Worm (Caenorhabditis elegans) whole organism, dauer: ENCODE results near the gene cpr-1.

Source experiments
- unc-62 ChIP-seq: sonication (generic microtip); optimal IDR thresholded peaks from 2 replicates; lab custom pipeline; 2017; ENCODE audit warnings: missing biosample characterization, missing genetic modification reagents, missing genetic modification characterization

The cpr-1 gene

ce11 chrV:11952854-11953447, 22.4 kb upstream of the cpr-1 start:
- TF ChIP-seq unc-62 (GFP tag; lab: Kevin White, UChicago) = no peak

ce11 chrV:11953621-11954020, 21.7 kb upstream of the cpr-1 start:
- TF ChIP-seq unc-62 (GFP tag; lab: Kevin White, UChicago) = no peak

- TF ChIP-seq unc-62 (GFP tag; lab: Kevin White, UChicago) = no peak
These were observed 19.7 kb upstream of the cpr-1 start for ce11 chrV:11955617-11956016.

- no peak for TF ChIP-seq unc-62 (GFP tag; lab: Kevin White, UChicago)
These were observed 16.7 kb upstream of the cpr-1 start, which contains the start of gene F58H1.5 for ce11 chrV:11958343-11959291. TSS of gene F58H1.5 (plus strand) at chrV:11958393.

ce11 chrV:11960084-11960830, 15.1 kb upstream of the cpr-1 start:
- TF ChIP-seq unc-62 (GFP tag; lab: Kevin White, UChicago) = no peak

ce11 chrV:11960831-11961190, 14.5 kb upstream of the cpr-1 start:
- TF ChIP-seq unc-62 (GFP tag; lab: Kevin White, UChicago) = no peak

- no peak for TF ChIP-seq unc-62 (GFP tag; lab: Kevin White, UChicago)
These were observed 10.6 kb upstream of the cpr-1 start, which contains the start of gene F58H1.7 for ce11 chrV:11964723-11965122. TSS of gene F58H1.7 (minus strand) at chrV:11964823.

ce11 chrV:11976734-11977133, 1.4 kb downstream of the cpr-1 start:
- no peak for TF ChIP-seq unc-62 (GFP tag; lab: Kevin White, UChicago)

- TF ChIP-seq unc-62 (GFP tag; lab: Kevin White, UChicago) = no peak
These were observed 2.8 kb downstream of the cpr-1 start, which contains the start of gene mif-2 for ce11 chrV:11978179-11978578. TSS of gene mif-2 (minus strand) at chrV:11978459.

ce11 chrV:11979673-11980561, 4.6 kb downstream of the cpr-1 start, which contains the start of gene snr-4:
TSS of gene snr-4 (minus strand) at chrV:11979723.
- TF ChIP-seq unc-62 (GFP tag; lab: Kevin White, UChicago) = no peak

ce11 chrV:11982309-11982708, 7.0 kb downstream of the cpr-1 start, which contains the start of gene rpt-1:
TSS of gene rpt-1 (minus strand) at chrV:11982397.
- no peak for TF ChIP-seq unc-62 (GFP tag; lab: Kevin White, UChicago)

ce11 chrV:11985384-11985783, 10.0 kb downstream of the cpr-1 start, which contains the start of gene mans-2:
TSS of gene mans-2 (minus strand) at chrV:11985484.
- no peak for TF ChIP-seq unc-62 (GFP tag; lab: Kevin White, UChicago)

ce11 chrV:11986078-11986869, 10.9 kb downstream of the cpr-1 start:
- TF ChIP-seq unc-62 (GFP tag; lab: Kevin White, UChicago) = no peak

ce11 chrV:11989861-11990260, 14.5 kb downstream of the cpr-1 start:
- no peak for TF ChIP-seq unc-62 (GFP tag; lab: Kevin White, UChicago)
